Worm (Caenorhabditis elegans) whole organism, late embryonic: ENCODE data around the gene F33E11.2.
"Not testable (repeated sequence)": the region's sequence is repeated elsewhere in the genome, so short reads cannot be mapped to it uniquely, and the experiment has no call there.

Experiments
- C08G9.2 ChIP-seq: sonication (generic microtip); optimal IDR thresholded peaks from 2 replicates; lab custom pipeline; 2016; ENCODE audit warnings: mild to moderate bottlenecking, missing genetic modification characterization, moderate library complexity, missing compliant biosample characterization
- K02D7.2 ChIP-seq: sonication (generic microtip); optimal IDR thresholded peaks from 2 replicates; lab custom pipeline; 2017; ENCODE audit warnings: mild to moderate bottlenecking, missing genetic modification characterization, missing compliant biosample characterization
- T23F11.4 ChIP-seq: fragments of 200-800 bp; sonication (Bioruptor generic); optimal IDR thresholded peaks from 2 replicates; lab custom pipeline; 2018; ENCODE audit warnings: mild to moderate bottlenecking, missing genetic modification characterization, missing compliant biosample characterization
- Y22D7AL.16 ChIP-seq: sonication (generic microtip); optimal IDR thresholded peaks from 2 replicates; lab custom pipeline; 2016; ENCODE audit warnings: missing genetic modification characterization, missing compliant biosample characterization
- ahr-1 ChIP-seq: sonication (generic microtip); optimal IDR thresholded peaks from 2 replicates; lab custom pipeline; 2016; ENCODE audit warnings: missing genetic modification characterization, missing compliant biosample characterization
- ceh-18 ChIP-seq: sonication (generic microtip); optimal IDR thresholded peaks from 2 replicates; lab custom pipeline; 2016; ENCODE audit warnings: missing genetic modification characterization, missing compliant biosample characterization
- ceh-22 ChIP-seq: sonication (generic microtip); optimal IDR thresholded peaks from 2 replicates; lab custom pipeline; 2017; ENCODE audit warnings: missing biosample characterization, missing genetic modification characterization
- ceh-24 ChIP-seq: sonication (generic microtip); optimal IDR thresholded peaks from 2 replicates; lab custom pipeline; 2016; ENCODE audit warnings: mild to moderate bottlenecking, missing genetic modification characterization, missing compliant biosample characterization
- ceh-30 ChIP-seq: fragments of 150-350 bp; optimal IDR thresholded peaks from 2 replicates; lab custom pipeline; 2014; ENCODE audit warnings: missing biosample characterization, missing genetic modification characterization
- ceh-48 ChIP-seq: sonication (generic microtip); optimal IDR thresholded peaks from 2 replicates; lab custom pipeline; 2016; ENCODE audit warnings: missing genetic modification characterization, inconsistent platforms, missing compliant biosample characterization
- ceh-6 ChIP-seq: fragments of 200-800 bp; sonication (Bioruptor generic); optimal IDR thresholded peaks from 2 replicates; lab custom pipeline; 2018; ENCODE audit warnings: mild to moderate bottlenecking, missing genetic modification characterization, missing compliant biosample characterization
- ceh-9 ChIP-seq: sonication (generic microtip); optimal IDR thresholded peaks from 2 replicates; lab custom pipeline; 2016; ENCODE audit warnings: mild to moderate bottlenecking, missing genetic modification characterization, inconsistent platforms, missing compliant biosample characterization
- che-1 ChIP-seq: sonication (generic microtip); optimal IDR thresholded peaks from 2 replicates; lab custom pipeline; 2016; ENCODE audit warnings: mild to moderate bottlenecking, missing genetic modification characterization, missing compliant biosample characterization
- dve-1 ChIP-seq: sonication (generic microtip); optimal IDR thresholded peaks from 2 replicates; lab custom pipeline; 2017; ENCODE audit warnings: antibody characterized with exemption, mild to moderate bottlenecking, missing genetic modification characterization, missing compliant biosample characterization
- elt-2 ChIP-seq: sonication (generic microtip); optimal IDR thresholded peaks from 2 replicates; lab custom pipeline; 2016; ENCODE audit warnings: missing genetic modification reagents, missing genetic modification characterization, missing compliant biosample characterization
- ets-4 ChIP-seq: sonication (generic microtip); optimal IDR thresholded peaks from 2 replicates; lab custom pipeline; 2016; ENCODE audit warnings: missing genetic modification characterization, missing compliant biosample characterization
- fax-1 ChIP-seq: sonication (generic microtip); optimal IDR thresholded peaks from 2 replicates; lab custom pipeline; 2016; ENCODE audit warnings: missing genotype, missing genetic modification characterization, missing compliant biosample characterization
- fkh-10 ChIP-seq: fragments of 150-350 bp; optimal IDR thresholded peaks from 2 replicates; lab custom pipeline; 2014; ENCODE audit warnings: missing biosample characterization, missing genetic modification reagents, missing genetic modification characterization
- gmeb-2 ChIP-seq: sonication (generic microtip); optimal IDR thresholded peaks from 2 replicates; lab custom pipeline; 2016; ENCODE audit warnings: missing genetic modification characterization, inconsistent platforms, missing compliant biosample characterization
- hlh-15 ChIP-seq: sonication (generic microtip); optimal IDR thresholded peaks from 2 replicates; lab custom pipeline; 2016; ENCODE audit warnings: missing genetic modification characterization, missing compliant biosample characterization
- hlh-30 ChIP-seq: sonication (generic microtip); optimal IDR thresholded peaks from 2 replicates; lab custom pipeline; 2017; ENCODE audit warnings: antibody characterized with exemption, missing genetic modification characterization, missing compliant biosample characterization; ENCODE audit not compliant: insufficient read depth
- hlh-6 ChIP-seq: sonication (generic microtip); optimal IDR thresholded peaks from 2 replicates; lab custom pipeline; 2016; ENCODE audit warnings: missing genotype, missing genetic modification characterization, missing compliant biosample characterization
- mec-3 ChIP-seq: sonication (generic microtip); optimal IDR thresholded peaks from 2 replicates; lab custom pipeline; 2016; ENCODE audit warnings: borderline replicate concordance, missing genetic modification characterization, missing compliant biosample characterization
- nfya-1 ChIP-seq: sonication (generic microtip); optimal IDR thresholded peaks from 2 replicates; lab custom pipeline; 2017; ENCODE audit warnings: missing genetic modification characterization, mild to moderate bottlenecking, missing compliant biosample characterization, antibody characterized with exemption, moderate library complexity
- nhr-11 ChIP-seq: fragments of 150-350 bp; optimal IDR thresholded peaks from 2 replicates; lab custom pipeline; 2014; ENCODE audit warnings: missing biosample characterization, missing genetic modification characterization
- npax-4 ChIP-seq: sonication (generic microtip); optimal IDR thresholded peaks from 2 replicates; lab custom pipeline; 2016; ENCODE audit warnings: missing genetic modification characterization, missing compliant biosample characterization
- pag-3 ChIP-seq: sonication (generic microtip); optimal IDR thresholded peaks from 2 replicates; lab custom pipeline; 2016; ENCODE audit warnings: missing compliant biosample characterization, missing genetic modification characterization, borderline replicate concordance
- pat-9 ChIP-seq: fragments of 200-800 bp; sonication (Bioruptor generic); optimal IDR thresholded peaks from 2 replicates; lab custom pipeline; 2018; ENCODE audit warnings: mild to moderate bottlenecking, missing genetic modification characterization, moderate library complexity, missing compliant biosample characterization
- pha-2 ChIP-seq: sonication (generic microtip); optimal IDR thresholded peaks from 2 replicates; lab custom pipeline; 2017; ENCODE audit warnings: mild to moderate bottlenecking, missing genetic modification characterization, missing compliant biosample characterization
- tbx-2 ChIP-seq: sonication (generic microtip); optimal IDR thresholded peaks from 2 replicates; lab custom pipeline; 2016; ENCODE audit warnings: missing genetic modification characterization, missing compliant biosample characterization
- ttx-3 ChIP-seq: sonication (generic microtip); optimal IDR thresholded peaks from 2 replicates; lab custom pipeline; 2016; ENCODE audit warnings: missing genetic modification reagents, missing genetic modification characterization, missing compliant biosample characterization
- unc-3 ChIP-seq, 2 experiments: fragments of 200-800 bp in 1 of 2; sonication (Bioruptor generic) in 1 of 2; sonication (generic microtip) in 1 of 2; conservative IDR thresholded peaks in 1 of 2; optimal IDR thresholded peaks in 1 of 2; 2 replicates each; pipeline versions ENCODE4 v1.3.6 to Lab custom; 2016 to 2022; ENCODE audit warnings: missing compliant biosample characterization in 2 of 2, missing genetic modification characterization in 2 of 2, missing genetic modification reagents in 1 of 2
- unc-86 ChIP-seq: sonication (generic microtip); optimal IDR thresholded peaks from 2 replicates; lab custom pipeline; 2016; ENCODE audit warnings: missing genetic modification characterization, missing compliant biosample characterization
- zip-5 ChIP-seq: sonication (generic microtip); optimal IDR thresholded peaks from 2 replicates; lab custom pipeline; 2016; ENCODE audit warnings: missing genetic modification characterization, missing compliant biosample characterization
- ztf-16 ChIP-seq: sonication (generic microtip); optimal IDR thresholded peaks from 2 replicates; lab custom pipeline; 2017; ENCODE audit warnings: missing genetic modification characterization, missing compliant biosample characterization

F33E11.2 gene

DNA sequence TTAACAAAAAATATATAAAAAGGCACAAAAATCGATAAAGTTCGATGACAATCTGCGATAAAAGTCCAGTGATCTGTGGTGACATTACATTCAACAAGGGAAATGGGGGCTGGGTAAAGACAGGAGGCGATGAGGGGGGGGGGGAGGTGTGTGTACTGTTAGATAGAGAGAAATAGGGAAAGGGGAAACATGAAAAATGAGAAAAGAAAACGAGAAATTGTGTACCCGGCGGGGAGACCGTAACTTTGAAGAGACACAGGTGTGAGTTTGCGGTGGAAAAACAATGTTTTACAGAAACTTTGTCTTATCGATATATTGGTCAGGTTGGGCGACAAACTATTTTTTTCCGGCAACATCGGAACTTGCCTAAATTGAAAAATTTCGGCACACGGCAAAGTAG, 37.4 kb upstream of the F33E11.2 start:
- TF ChIP-seq gmeb-2 (tag; lab: Kevin White, UChicago) (no peak), ceh-22 (tag; lab: Kevin White, UChicago) (no peak), pha-2 (tag; lab: Kevin White, UChicago) (no peak), unc-86 (tag; lab: Kevin White, UChicago) (no peak), Y22D7AL.16 (tag; lab: Kevin White, UChicago) (no peak), pag-3 (tag; lab: Kevin White, UChicago) (no peak)

DNA sequence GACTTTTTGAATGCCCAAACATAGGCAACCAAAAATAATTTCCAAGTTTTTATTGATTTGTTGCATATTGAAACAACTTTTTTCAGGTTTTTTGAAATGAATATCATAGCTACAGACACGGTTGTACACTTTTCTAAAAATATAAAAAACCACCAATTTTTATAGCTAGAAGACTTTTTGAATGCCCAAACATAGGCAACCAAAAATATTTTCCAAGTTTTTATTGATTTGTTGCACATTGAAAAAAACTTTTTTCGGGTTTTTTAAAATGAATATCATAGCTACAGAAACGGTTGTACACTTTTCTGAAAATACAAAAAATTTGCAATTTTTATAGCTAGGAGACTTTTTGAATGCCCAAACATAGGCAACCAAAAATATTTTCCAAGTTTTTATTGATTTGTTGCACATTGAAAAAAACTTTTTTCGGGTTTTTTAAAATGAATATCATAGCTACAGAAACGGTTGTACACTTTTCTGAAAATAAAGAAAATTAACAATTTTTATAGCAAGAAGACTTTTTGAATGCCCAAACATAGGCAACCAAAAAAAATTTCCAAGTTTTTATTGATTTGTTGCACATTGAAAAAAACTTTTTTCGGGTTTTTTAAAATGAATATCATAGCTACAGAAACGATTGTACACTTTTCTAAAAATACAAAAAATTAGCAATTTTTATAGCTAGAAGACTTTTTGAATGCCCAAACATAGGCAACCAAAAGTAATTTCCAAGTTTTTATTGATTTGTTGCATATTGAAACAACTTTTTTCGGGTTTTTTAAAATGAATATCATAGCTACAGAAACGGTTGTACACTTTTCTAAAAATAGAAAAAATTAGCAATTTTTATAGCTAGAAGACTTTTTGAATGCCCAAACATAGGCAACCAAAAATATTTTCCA, 32.4 kb upstream of the F33E11.2 start:
- TF ChIP-seq K02D7.2 = peak; percentile 97
- peak; percentile 85 for TF ChIP-seq gmeb-2 (tag; lab: Kevin White, UChicago)
- peak; percentile 69 for TF ChIP-seq zip-5 (tag; lab: Kevin White, UChicago)
- TF ChIP-seq hlh-15 = peak; percentile 75
- peak; percentile 69 for TF ChIP-seq pat-9 (tag; lab: Kevin White, UChicago)
- not testable (repeated sequence) for TF ChIP-seq unc-3 (GFP tag; conservative IDR thresholded peaks at IDR 0.05; lab: Robert Waterston, UW)
- peak; percentile 93 for TF ChIP-seq unc-3 (tag; optimal IDR thresholded peaks at IDR 0.05; lab: Kevin White, UChicago)
- TF ChIP-seq elt-2 (tag; lab: Kevin White, UChicago) = peak; percentile 31
- peak; percentile 92 for TF ChIP-seq ceh-48 (tag; lab: Kevin White, UChicago)
- TF ChIP-seq unc-86 (tag; lab: Kevin White, UChicago) = peak; percentile 72
- peak; percentile 90 for TF ChIP-seq ceh-24 (tag; lab: Kevin White, UChicago)
- peak; percentile 77 for TF ChIP-seq ztf-16 (tag; lab: Kevin White, UChicago)
- TF ChIP-seq ttx-3 = peak; percentile 67
- TF ChIP-seq nhr-11 (tag; lab: Kevin White, UChicago) = peak; percentile 59
- peak; percentile 93 for TF ChIP-seq npax-4 (tag; lab: Kevin White, UChicago)

DNA sequence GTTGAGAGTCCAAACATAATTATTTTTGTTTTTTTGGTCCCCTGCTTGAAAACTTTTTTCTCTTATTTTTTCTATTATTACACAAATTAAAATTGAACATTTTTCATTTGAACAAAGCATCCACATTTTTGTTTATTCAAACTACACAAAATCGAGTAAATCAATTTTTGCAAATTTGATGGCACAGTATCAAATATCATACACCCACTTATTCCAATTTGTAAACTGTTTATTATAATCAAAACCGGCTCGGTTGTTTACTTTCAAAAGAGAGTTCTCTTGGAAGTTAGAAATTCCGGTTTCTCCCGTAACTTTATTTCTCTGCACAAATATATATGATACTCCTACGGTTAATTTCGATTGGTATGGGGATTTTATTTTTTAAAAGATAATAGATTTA, 29.7 kb upstream of the F33E11.2 start, which contains the start of gene lgc-26:
Gene lgc-26, plus strand, starts transcription at position 301 of the 400 bp plus-strand sequence.
- no peak for TF ChIP-seq ceh-22 (tag; lab: Kevin White, UChicago)
- TF ChIP-seq hlh-30 = no peak
- TF ChIP-seq unc-3 (GFP tag; conservative IDR thresholded peaks at IDR 0.05; lab: Robert Waterston, UW) = no peak
- TF ChIP-seq unc-3 (tag; optimal IDR thresholded peaks at IDR 0.05; lab: Kevin White, UChicago) = no peak
- TF ChIP-seq ceh-48 (tag; lab: Kevin White, UChicago) = no peak
- no peak for TF ChIP-seq dve-1 (tag; lab: Kevin White, UChicago)
- TF ChIP-seq C08G9.2 (tag; lab: Kevin White, UChicago) = no peak
- TF ChIP-seq ets-4 (tag; lab: Kevin White, UChicago) = no peak
- no peak for TF ChIP-seq ceh-6 (GFP tag; lab: Kevin White, UChicago)
- no peak for TF ChIP-seq pat-9 (tag; lab: Kevin White, UChicago)
- TF ChIP-seq nhr-11 (tag; lab: Kevin White, UChicago) = no peak
- TF ChIP-seq unc-86 (tag; lab: Kevin White, UChicago) = no peak
- TF ChIP-seq nfya-1 (tag; lab: Kevin White, UChicago) = no peak
- no peak for TF ChIP-seq hlh-15
- no peak for TF ChIP-seq K02D7.2
- TF ChIP-seq fax-1 = no peak

DNA sequence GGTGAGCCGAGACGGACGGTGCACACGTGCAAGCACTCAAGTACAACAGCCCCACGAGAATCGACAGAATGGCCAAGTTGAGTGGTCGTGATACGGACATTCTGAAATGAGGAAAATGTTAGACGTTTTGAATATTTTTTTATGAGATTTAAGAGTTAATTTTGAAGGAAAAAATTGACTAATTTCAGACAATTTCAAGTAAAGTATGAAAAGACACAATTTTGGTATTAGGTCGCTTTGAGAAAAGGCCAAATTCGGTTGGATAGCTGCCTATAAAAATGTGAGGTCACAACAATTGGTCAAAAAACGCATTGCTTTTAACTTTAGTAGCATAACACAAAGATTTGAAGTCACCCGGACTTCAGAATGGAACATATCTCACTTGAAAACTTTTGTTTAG, 24.9 kb upstream of the F33E11.2 start, which contains the start of gene nlp-70:
Gene nlp-70, minus strand, starts transcription at position 101 of the 400 bp plus-strand sequence.
- TF ChIP-seq hlh-6 = no peak
- TF ChIP-seq hlh-30 = no peak
- TF ChIP-seq T23F11.4 (GFP tag; lab: Kevin White, UChicago) = no peak
- no peak for TF ChIP-seq fkh-10 (GFP tag; lab: Kevin White, UChicago)
- no peak for TF ChIP-seq mec-3 (tag; lab: Kevin White, UChicago)
- TF ChIP-seq che-1 (tag; lab: Kevin White, UChicago) = no peak
- TF ChIP-seq ceh-30 (tag; lab: Kevin White, UChicago) = no peak
- TF ChIP-seq ahr-1 (tag; lab: Kevin White, UChicago) = no peak
- TF ChIP-seq tbx-2 = no peak
- TF ChIP-seq C08G9.2 (tag; lab: Kevin White, UChicago) = no peak
- TF ChIP-seq ceh-9 = no peak
- TF ChIP-seq ceh-18 (tag; lab: Kevin White, UChicago) = no peak
